Fruit fly (Drosophila melanogaster) whole organism, embryonic: ENCODE data around the gene msd1.

ENCODE experiments used
- Adf1 ChIP-seq: fragments of 200-800 bp; sonication (Bioruptor generic); IDR thresholded peaks from 2 replicates; pipeline ENCODE4 v1.3.6; 2022; ENCODE audit warnings: missing biosample characterization, missing genetic modification characterization
- Atf-2 ChIP-seq: fragments of 200-800 bp; sonication (Bioruptor generic); optimal IDR thresholded peaks from 2 replicates; lab custom pipeline; 2016; ENCODE audit warnings: missing biosample characterization, missing genetic modification characterization
- Atf6 ChIP-seq: fragments of 200-800 bp; sonication (Bioruptor generic); IDR thresholded peaks from 2 replicates; pipeline ENCODE4 v1.3.6; 2022; ENCODE audit warnings: missing biosample characterization, missing genetic modification characterization
- CG11456 ChIP-seq: fragments of 200-800 bp; sonication (Bioruptor generic); IDR thresholded peaks from 3 replicates; pipeline ENCODE4 v1.3.6; 2022; ENCODE audit warnings: missing biosample characterization, missing genetic modification characterization
- CG14710 ChIP-seq: fragments of 200-800 bp; sonication (Bioruptor generic); optimal IDR thresholded peaks from 3 replicates; lab custom pipeline; 2019; ENCODE audit warnings: missing biosample characterization, mild to moderate bottlenecking, missing genetic modification characterization, moderate library complexity
- CG14860 ChIP-seq: fragments of 200-800 bp; sonication (Bioruptor generic); IDR thresholded peaks from 3 replicates; pipeline ENCODE4 v1.3.6; 2022; ENCODE audit warnings: missing biosample characterization, missing genetic modification characterization; ENCODE audit not compliant: partially characterized antibody
- CG15269 ChIP-seq: fragments of 200-800 bp; sonication (Bioruptor generic); optimal IDR thresholded peaks from 2 replicates; lab custom pipeline; 2018; ENCODE audit warnings: missing biosample characterization, mild to moderate bottlenecking, missing genetic modification characterization, moderate library complexity
- CG17361 ChIP-seq: fragments of 200-800 bp; sonication (Bioruptor generic); IDR thresholded peaks from 3 replicates; pipeline ENCODE4 v1.3.6; 2022; ENCODE audit warnings: missing biosample characterization, missing genetic modification characterization
- CG17612 ChIP-seq: fragments of 200-800 bp; sonication (Bioruptor generic); IDR thresholded peaks from 2 replicates; pipeline ENCODE4 v1.3.6; 2022; ENCODE audit warnings: missing biosample characterization, missing genetic modification characterization
- CG30020 ChIP-seq: fragments of 200-800 bp; optimal IDR thresholded peaks from 2 replicates; lab custom pipeline; 2019; ENCODE audit warnings: missing biosample characterization, mild to moderate bottlenecking, missing genetic modification characterization, moderate library complexity
- CG3838 ChIP-seq: fragments of 200-800 bp; sonication (Bioruptor generic); optimal IDR thresholded peaks from 3 replicates; lab custom pipeline; 2016; ENCODE audit warnings: missing biosample characterization, missing genetic modification characterization
- CG6854 ChIP-seq: fragments of 200-800 bp; sonication (Bioruptor generic); optimal IDR thresholded peaks from 3 replicates; lab custom pipeline; 2017; ENCODE audit warnings: missing biosample characterization, mild to moderate bottlenecking, missing genetic modification characterization
- CG7372 ChIP-seq: fragments of 200-800 bp; sonication (Bioruptor generic); IDR thresholded peaks from 2 replicates; pipeline ENCODE4 v1.3.6; 2022; ENCODE audit warnings: missing biosample characterization, missing genetic modification characterization
- CG8359 ChIP-seq: fragments of 200-800 bp; sonication (Bioruptor generic); optimal IDR thresholded peaks from 2 replicates; lab custom pipeline; 2017; ENCODE audit warnings: missing biosample characterization, mild to moderate bottlenecking, missing genetic modification characterization, borderline replicate concordance
- CG8478 ChIP-seq: fragments of >200 bp; optimal IDR thresholded peaks from 2 replicates; lab custom pipeline; 2018
- CG8765 ChIP-seq: fragments of 200-800 bp; sonication (Bioruptor generic); IDR thresholded peaks from 2 replicates; pipeline ENCODE4 v1.3.6; 2022; ENCODE audit warnings: missing biosample characterization, missing genetic modification characterization
- CG9797 ChIP-seq: fragments of 200-800 bp; sonication (Bioruptor generic); optimal IDR thresholded peaks from 3 replicates; lab custom pipeline; 2018; ENCODE audit warnings: missing biosample characterization, mild to moderate bottlenecking, missing genetic modification characterization
- CHES-1-like ChIP-seq: fragments of 200-800 bp; sonication (Bioruptor generic); optimal IDR thresholded peaks from 2 replicates; lab custom pipeline; 2016; ENCODE audit warnings: missing biosample characterization, missing genetic modification characterization
- Dad ChIP-seq: fragments of 200-800 bp; sonication (Bioruptor generic); optimal IDR thresholded peaks from 3 replicates; lab custom pipeline; 2016; ENCODE audit warnings: missing biosample characterization, missing genetic modification characterization
- Dip3 ChIP-seq: fragments of 200-800 bp; sonication (Bioruptor generic); optimal IDR thresholded peaks from 3 replicates; lab custom pipeline; 2016; ENCODE audit warnings: missing biosample characterization, missing genetic modification characterization
- Dll ChIP-seq: fragments of 200-800 bp; sonication (Bioruptor generic); IDR thresholded peaks from 4 replicates; pipeline ENCODE4 v1.3.6; 2022; ENCODE audit warnings: missing biosample characterization, missing genetic modification characterization; ENCODE audit not compliant: partially characterized antibody
- MTF-1 ChIP-seq: fragments of 200-800 bp; sonication (Bioruptor generic); optimal IDR thresholded peaks from 2 replicates; lab custom pipeline; 2018; ENCODE audit warnings: missing biosample characterization, mild to moderate bottlenecking, missing genetic modification characterization, borderline replicate concordance
- Sin3A ChIP-seq: fragments of >200 bp; optimal IDR thresholded peaks from 2 replicates; lab custom pipeline; 2018
- Sox102F ChIP-seq: fragments of 200-800 bp; sonication (Bioruptor generic); optimal IDR thresholded peaks from 2 replicates; lab custom pipeline; 2018; ENCODE audit warnings: missing biosample characterization, mild to moderate bottlenecking, missing genetic modification characterization, moderate library complexity
- Spps ChIP-seq: fragments of 200-800 bp; sonication (Bioruptor generic); optimal IDR thresholded peaks from 2 replicates; lab custom pipeline; 2018; ENCODE audit warnings: missing biosample characterization, mild to moderate bottlenecking, missing genetic modification characterization
- Taf1 ChIP-seq: fragments of 200-800 bp; sonication (Bioruptor generic); IDR thresholded peaks from 2 replicates; pipeline ENCODE4 v1.3.6; 2022; ENCODE audit warnings: missing biosample characterization, missing genetic modification characterization
- Xrp1 ChIP-seq: fragments of 200-800 bp; sonication (Bioruptor generic); IDR thresholded peaks from 2 replicates; pipeline ENCODE4 v1.3.6; 2022; ENCODE audit warnings: missing biosample characterization, missing genetic modification characterization
- ac ChIP-seq: fragments of 200-800 bp; sonication (Bioruptor generic); optimal IDR thresholded peaks from 3 replicates; lab custom pipeline; 2017; ENCODE audit warnings: missing biosample characterization, mild to moderate bottlenecking, missing genetic modification characterization
- al ChIP-seq: fragments of 200-800 bp; sonication (Bioruptor generic); IDR thresholded peaks from 2 replicates; pipeline ENCODE4 v1.3.6; 2022; ENCODE audit warnings: missing biosample characterization, missing genetic modification characterization
- ap ChIP-seq: fragments of 200-800 bp; sonication (Bioruptor generic); IDR thresholded peaks from 2 replicates; pipeline ENCODE4 v1.3.6; 2022; ENCODE audit warnings: missing biosample characterization, missing genetic modification characterization
- bab2 ChIP-seq: fragments of 200-800 bp; sonication (Bioruptor generic); optimal IDR thresholded peaks from 2 replicates; lab custom pipeline; 2016; ENCODE audit warnings: missing biosample characterization, missing genetic modification characterization
- bigmax ChIP-seq: fragments of 200-800 bp; sonication (Bioruptor generic); optimal IDR thresholded peaks from 2 replicates; lab custom pipeline; 2018; ENCODE audit warnings: missing biosample characterization, mild to moderate bottlenecking, missing genetic modification characterization
- crol ChIP-seq: fragments of 200-800 bp; sonication (Bioruptor generic); IDR thresholded peaks from 2 replicates; pipeline ENCODE4 v1.3.6; 2022; ENCODE audit warnings: missing biosample characterization, missing genetic modification characterization
- danr ChIP-seq: fragments of 200-800 bp; sonication (Bioruptor generic); IDR thresholded peaks from 2 replicates; pipeline ENCODE4 v1.3.6; 2022; ENCODE audit warnings: missing biosample characterization, missing genetic modification characterization
- hb ChIP-seq: fragments of 200-800 bp; sonication (Bioruptor generic); IDR thresholded peaks from 3 replicates; pipeline ENCODE4 v1.3.6; 2022; ENCODE audit warnings: missing biosample characterization, missing genetic modification characterization; ENCODE audit not compliant: partially characterized antibody
- insv ChIP-seq, 2 experiments: fragments of 200-800 bp; sonication (Bioruptor generic); optimal IDR thresholded peaks; 3 replicates each; lab custom pipeline; 2016 to 2018; ENCODE audit warnings: missing biosample characterization in 2 of 2, missing genetic modification characterization in 2 of 2
- klu ChIP-seq: fragments of 200-800 bp; sonication (Bioruptor generic); IDR thresholded peaks from 2 replicates; pipeline ENCODE4 v1.3.6; 2022; ENCODE audit warnings: missing biosample characterization, missing genetic modification characterization
- lov ChIP-seq, 2 experiments: fragments of 200-800 bp in 1 of 2; fragments of >200 bp in 1 of 2; sonication (Bioruptor generic) in 1 of 2; IDR thresholded peaks in 1 of 2; optimal IDR thresholded peaks in 1 of 2; 2 replicates in 1 of 2; 3 replicates in 1 of 2; pipeline versions ENCODE4 v1.3.6 to Lab custom; 2017 to 2022; ENCODE audit warnings: missing biosample characterization in 1 of 2, missing genetic modification characterization in 1 of 2
- nau ChIP-seq: fragments of 200-800 bp; sonication (Bioruptor generic); optimal IDR thresholded peaks from 3 replicates; lab custom pipeline; 2017; ENCODE audit warnings: missing biosample characterization, mild to moderate bottlenecking, missing genetic modification characterization, missing genetic modification reagents
- nerfin-2 ChIP-seq: fragments of 200-800 bp; sonication (Bioruptor generic); IDR thresholded peaks from 2 replicates; pipeline ENCODE4 v1.3.6; 2022; ENCODE audit warnings: missing biosample characterization, missing genetic modification characterization; ENCODE audit not compliant: partially characterized antibody
- onecut ChIP-seq: fragments of 200-800 bp; sonication (Bioruptor generic); IDR thresholded peaks from 2 replicates; pipeline ENCODE4 v1.3.6; 2022; ENCODE audit warnings: missing biosample characterization, missing genetic modification characterization
- pan ChIP-seq, 4 experiments: fragments of >200 bp in 3 of 4; fragments of 200-800 bp in 1 of 4; sonication (Bioruptor generic) in 1 of 4; optimal IDR thresholded peaks in 3 of 4; IDR thresholded peaks in 1 of 4; 2 replicates each; pipeline versions ENCODE4 v1.3.6 to Lab custom; 2017 to 2022; ENCODE audit warnings: missing biosample characterization in 2 of 4, missing genetic modification characterization in 2 of 4, mixed read lengths in 1 of 4
- pnt ChIP-seq: fragments of 200-800 bp; sonication (Bioruptor generic); optimal IDR thresholded peaks from 3 replicates; lab custom pipeline; 2016; ENCODE audit warnings: missing biosample characterization, missing genetic modification characterization
- scrt ChIP-seq: fragments of 200-800 bp; sonication (Bioruptor generic); optimal IDR thresholded peaks from 2 replicates; lab custom pipeline; 2018; ENCODE audit warnings: missing biosample characterization, mild to moderate bottlenecking, missing genetic modification characterization, moderate library complexity
- sens ChIP-seq: fragments of 200-800 bp; sonication (Bioruptor generic); peaks from one replicate; lab custom pipeline; 2016; ENCODE audit warnings: missing biosample characterization, missing genetic modification characterization
- sr ChIP-seq: fragments of 200-800 bp; sonication (Bioruptor generic); IDR thresholded peaks from 3 replicates; pipeline ENCODE4 v1.3.6; 2022; ENCODE audit warnings: missing biosample characterization, missing genetic modification characterization
- stwl ChIP-seq: fragments of 200-800 bp; sonication (Bioruptor generic); optimal IDR thresholded peaks from 3 replicates; lab custom pipeline; 2018; ENCODE audit warnings: missing biosample characterization, mild to moderate bottlenecking, missing genetic modification characterization, moderate library complexity
- tin ChIP-seq: fragments of 200-800 bp; sonication (Bioruptor generic); optimal IDR thresholded peaks from 3 replicates; lab custom pipeline; 2016; ENCODE audit warnings: missing biosample characterization, missing genetic modification characterization
- tll ChIP-seq, 2 experiments: fragments of 200-800 bp in 1 of 2; fragments of >200 bp in 1 of 2; sonication (Bioruptor generic) in 1 of 2; optimal IDR thresholded peaks; 2 replicates each; lab custom pipeline; 2017 to 2019; ENCODE audit warnings: missing biosample characterization in 2 of 2, missing genetic modification characterization in 2 of 2, mild to moderate bottlenecking in 1 of 2, moderate library complexity in 1 of 2
- vfl ChIP-seq: fragments of 200-800 bp; sonication (Bioruptor generic); optimal IDR thresholded peaks from 2 replicates; lab custom pipeline; 2016; ENCODE audit warnings: missing biosample characterization, missing genetic modification characterization

The msd1 gene

DNA sequence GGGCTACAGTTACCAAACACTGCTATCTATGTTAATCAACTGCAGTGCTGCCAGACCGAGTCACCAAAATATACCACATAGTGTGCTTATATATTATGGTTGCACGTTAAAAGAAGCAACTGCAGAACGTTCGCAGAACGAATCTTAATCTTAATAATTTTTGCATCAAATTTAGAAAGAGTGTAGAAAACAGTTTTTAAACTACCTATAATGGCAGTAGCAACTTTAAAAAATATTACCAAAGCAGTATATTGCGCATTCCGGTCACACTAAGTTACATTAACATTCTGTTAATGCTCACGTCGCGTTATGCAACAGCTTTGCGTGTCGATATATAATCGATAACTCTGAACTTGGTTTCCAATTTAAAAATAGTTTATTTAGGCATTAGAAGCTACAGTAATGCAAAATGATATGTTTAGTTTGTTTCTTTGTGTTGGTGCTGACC, 10.6 kb downstream of the msd1 start, which contains the start of gene indra (continued):
- TF ChIP-seq Dad (GFP tag; lab: Kevin White, UChicago) (peak; percentile 46), bab2 (peak; percentile 75), CG11456 (GFP tag; lab: Robert Waterston, UW) (no peak), CG6854 (GFP tag; lab: Kevin White, UChicago) (no peak), CG17361 (no peak; the same call in 2 of the 3 replicates), sr (GFP tag; lab: Robert Waterston, UW) (no peak), stwl (peak; percentile 60), CG14710 (tag; lab: Kevin White, UChicago) (peak; percentile 69), bigmax (no peak), Dll (peak; percentile 57; the same call in 2 of the 4 replicates), Dip3 (peak; percentile 59), CG15269 (tag; lab: Kevin White, UChicago) (no peak), CG7372 (GFP tag; lab: Robert Waterston, UW) (peak; percentile 26; the same call in 1 of the 2 replicates), Xrp1 (GFP tag; lab: Robert Waterston, UW) (peak; percentile 29; the same call in 1 of the 2 replicates), pnt (GFP tag; lab: Kevin White, UChicago) (peak; percentile 42), CG30020 (tag; lab: Kevin White, UChicago) (peak; percentile 59), insv (GFP tag; optimal IDR thresholded peaks at IDR 0.05; lab: Kevin White, UChicago) (peak in 1 of 2 experiments; percentile 54), Atf6 (GFP tag; lab: Robert Waterston, UW) (peak; percentile 44; the same call in 1 of the 2 replicates), CG3838 (GFP tag; lab: Kevin White, UChicago) (no peak), nerfin-2 (GFP tag; lab: Robert Waterston, UW) (no peak), scrt (GFP tag; lab: Kevin White, UChicago) (no peak), ac (GFP tag; lab: Kevin White, UChicago) (no peak), Atf-2 (GFP tag; lab: Kevin White, UChicago) (peak; percentile 13), CG8765 (GFP tag; lab: Robert Waterston, UW) (no peak), vfl (GFP tag; lab: Kevin White, UChicago) (peak; percentile 13), hb (GFP tag; lab: Robert Waterston, UW) (no peak), onecut (GFP tag; lab: Robert Waterston, UW) (no peak), CG14860 (GFP tag; lab: Robert Waterston, UW) (peak; percentile 38; the same call in 1 of the 3 replicates), Taf1 (GFP tag; lab: Robert Waterston, UW) (no peak), Sin3A (peak; percentile 81), CHES-1-like (GFP tag; lab: Kevin White, UChicago) (peak; percentile 74), MTF-1 (GFP tag; lab: Kevin White, UChicago) (no peak), CG8359 (GFP tag; lab: Kevin White, UChicago) (no peak), CG8478 (no peak), lov (optimal IDR thresholded peaks at IDR 0.05; lab: Kevin White, UChicago) (no peak), lov (GFP tag; IDR thresholded peaks at IDR 0.05; lab: Robert Waterston, UW) (no peak), Sox102F (no peak), CG9797 (GFP tag; lab: Kevin White, UChicago) (peak; percentile 79), tin (GFP tag; lab: Kevin White, UChicago) (peak; percentile 56), crol (no peak), pan (optimal IDR thresholded peaks at IDR 0.05; lab: Kevin White, UChicago) (no peak), pan (GFP tag; optimal IDR thresholded peaks at IDR 0.05 in 1 of 2, IDR thresholded peaks at IDR 0.05 in 1 of 2) (no peak), sens (GFP tag; lab: Kevin White, UChicago) (peak; percentile 95), Spps (tag; lab: Kevin White, UChicago) (no peak), tll (GFP tag; optimal IDR thresholded peaks at IDR 0.05; lab: Kevin White, UChicago) (no peak), danr (GFP tag; lab: Robert Waterston, UW) (0 out of 2 replicates have a peak, but pooled peaks have one; percentile 46), al (GFP tag; lab: Robert Waterston, UW) (0 out of 2 replicates have a peak, but pooled peaks have one; percentile 26), ap (GFP tag; lab: Robert Waterston, UW) (no peak), nau (GFP tag; lab: Kevin White, UChicago) (no peak), Adf1 (GFP tag; lab: Robert Waterston, UW) (no peak), klu (GFP tag; lab: Robert Waterston, UW) (no peak), CG17612 (GFP tag; lab: Robert Waterston, UW) (no peak)
